Fruit fly (Drosophila melanogaster) whole organism, embryonic: Measurements from ENCODE around the gene CG3625.

Source experiments
- ATbp ChIP-seq: fragments of 200-800 bp; sonication (Bioruptor generic); optimal IDR thresholded peaks from 2 replicates; lab custom pipeline; 2017; ENCODE audit warnings: missing biosample characterization, mild to moderate bottlenecking, missing genetic modification characterization, missing genetic modification reagents
- CG10209 ChIP-seq: fragments of 200-800 bp; sonication (Bioruptor generic); optimal IDR thresholded peaks from 3 replicates; lab custom pipeline; 2017; ENCODE audit warnings: missing biosample characterization, mild to moderate bottlenecking, missing genetic modification characterization, missing genetic modification reagents
- CG10565 ChIP-seq: fragments of 200-800 bp; sonication (Bioruptor generic); optimal IDR thresholded peaks from 3 replicates; lab custom pipeline; 2016; ENCODE audit warnings: missing biosample characterization, mild to moderate bottlenecking, missing genetic modification characterization
- CG10959 ChIP-seq: fragments of 200-800 bp; sonication (Bioruptor generic); IDR thresholded peaks from 2 replicates; pipeline ENCODE4 v1.3.6; 2022; ENCODE audit warnings: missing biosample characterization, missing genetic modification characterization
- CG14050 ChIP-seq: fragments of 200-800 bp; sonication (Bioruptor generic); IDR thresholded peaks from 3 replicates; pipeline ENCODE4 v1.3.6; 2022; ENCODE audit warnings: missing biosample characterization, missing genetic modification characterization
- CG17802 ChIP-seq: fragments of 200-800 bp; sonication (Bioruptor generic); optimal IDR thresholded peaks from 2 replicates; lab custom pipeline; 2018; ENCODE audit warnings: missing biosample characterization, mild to moderate bottlenecking, missing genetic modification characterization, moderate library complexity
- CG3065 ChIP-seq: fragments of 200-800 bp; sonication (Bioruptor generic); optimal IDR thresholded peaks from 2 replicates; lab custom pipeline; 2016; ENCODE audit warnings: missing biosample characterization, missing genetic modification characterization
- CG31441 ChIP-seq: fragments of 200-800 bp; sonication (Bioruptor generic); IDR thresholded peaks from 2 replicates; pipeline ENCODE4 v1.3.6; 2022; ENCODE audit warnings: missing biosample characterization, missing genetic modification characterization
- CG3163 ChIP-seq: fragments of 200-800 bp; sonication (Bioruptor generic); optimal IDR thresholded peaks from 3 replicates; lab custom pipeline; 2016; ENCODE audit warnings: missing biosample characterization, missing genetic modification characterization
- CG34376 ChIP-seq: fragments of 200-800 bp; sonication (Bioruptor generic); optimal IDR thresholded peaks from 2 replicates; lab custom pipeline; 2018; ENCODE audit warnings: missing biosample characterization, mild to moderate bottlenecking, missing genetic modification characterization
- CG3726 ChIP-seq: fragments of 200-800 bp; sonication (Bioruptor generic); IDR thresholded peaks from 3 replicates; pipeline ENCODE4, ENCODE4 v1.3.6; 2022; ENCODE audit warnings: missing biosample characterization, missing genetic modification characterization
- CG42726 ChIP-seq: fragments of 200-800 bp; sonication (Bioruptor generic); IDR thresholded peaks from 2 replicates; pipeline ENCODE4 v1.3.6; 2022; ENCODE audit warnings: missing biosample characterization, missing genetic modification characterization; ENCODE audit not compliant: partially characterized antibody
- CG4328 ChIP-seq: fragments of 200-800 bp; sonication (Bioruptor generic); optimal IDR thresholded peaks from 3 replicates; lab custom pipeline; 2017; ENCODE audit warnings: missing biosample characterization, missing genetic modification reagents, missing genetic modification characterization
- CG4617 ChIP-seq: fragments of 200-800 bp; sonication (Bioruptor generic); optimal IDR thresholded peaks from 3 replicates; lab custom pipeline; 2016; ENCODE audit warnings: missing biosample characterization, missing genetic modification characterization, borderline replicate concordance
- CG4707 ChIP-seq: fragments of 200-800 bp; sonication (Bioruptor generic); optimal IDR thresholded peaks from 2 replicates; lab custom pipeline; 2018; ENCODE audit warnings: missing biosample characterization, mild to moderate bottlenecking, missing genetic modification characterization, moderate library complexity
- CG7963 ChIP-seq: fragments of 200-800 bp; sonication (Bioruptor generic); IDR thresholded peaks from 3 replicates; pipeline ENCODE4 v1.3.6; 2022; ENCODE audit warnings: missing biosample characterization, missing genetic modification characterization; ENCODE audit not compliant: partially characterized antibody
- CG8359 ChIP-seq: fragments of 200-800 bp; sonication (Bioruptor generic); optimal IDR thresholded peaks from 2 replicates; lab custom pipeline; 2017; ENCODE audit warnings: missing biosample characterization, mild to moderate bottlenecking, missing genetic modification characterization, borderline replicate concordance
- CG9797 ChIP-seq: fragments of 200-800 bp; sonication (Bioruptor generic); optimal IDR thresholded peaks from 3 replicates; lab custom pipeline; 2018; ENCODE audit warnings: missing biosample characterization, mild to moderate bottlenecking, missing genetic modification characterization
- CTCF ChIP-seq: fragments of 200-800 bp; sonication (Bioruptor generic); optimal IDR thresholded peaks from 2 replicates; lab custom pipeline; 2017; ENCODE audit warnings: missing biosample characterization, mild to moderate bottlenecking, missing genetic modification characterization, moderate library complexity
- D19B ChIP-seq: fragments of 200-800 bp; sonication (Bioruptor generic); optimal IDR thresholded peaks from 2 replicates; lab custom pipeline; 2017; ENCODE audit warnings: missing biosample characterization, mild to moderate bottlenecking, missing genetic modification characterization
- Dfd ChIP-seq, 2 experiments: fragments of >200 bp; optimal IDR thresholded peaks; 2 replicates each; lab custom pipeline; 2017; ENCODE audit warnings: missing biosample characterization in 2 of 2, missing genetic modification characterization in 2 of 2
- Dip3 ChIP-seq: fragments of 200-800 bp; sonication (Bioruptor generic); optimal IDR thresholded peaks from 3 replicates; lab custom pipeline; 2016; ENCODE audit warnings: missing biosample characterization, missing genetic modification characterization
- Fer2 ChIP-seq: fragments of 200-800 bp; sonication (Bioruptor generic); optimal IDR thresholded peaks from 2 replicates; lab custom pipeline; 2018; ENCODE audit warnings: missing biosample characterization, mild to moderate bottlenecking, missing genetic modification characterization, moderate library complexity
- GATAe ChIP-seq: fragments of 200-800 bp; sonication (Bioruptor generic); conservative IDR thresholded peaks from 2 replicates; pipeline ENCODE4 v1.3.6; 2022; ENCODE audit warnings: missing biosample characterization, missing genetic modification characterization
- Jarid2 ChIP-seq: fragments of 200-800 bp; sonication (Bioruptor generic); optimal IDR thresholded peaks from 3 replicates; lab custom pipeline; 2017; ENCODE audit warnings: mild to moderate bottlenecking, missing biosample characterization, missing genetic modification reagents, missing genetic modification characterization
- MESR4 ChIP-seq: fragments of 200-800 bp; sonication (Bioruptor generic); optimal IDR thresholded peaks from 2 replicates; lab custom pipeline; 2018; ENCODE audit warnings: missing biosample characterization, mild to moderate bottlenecking, missing genetic modification characterization, moderate library complexity
- NfI ChIP-seq: fragments of 200-800 bp; sonication (Bioruptor generic); optimal IDR thresholded peaks from 3 replicates; lab custom pipeline; 2018; ENCODE audit warnings: missing biosample characterization, mild to moderate bottlenecking, missing genetic modification characterization, moderate library complexity
- Oli ChIP-seq: fragments of 200-800 bp; sonication (Bioruptor generic); optimal IDR thresholded peaks from 2 replicates; lab custom pipeline; 2018; ENCODE audit warnings: missing biosample characterization, mild to moderate bottlenecking, missing genetic modification characterization, moderate library complexity
- Spps ChIP-seq: fragments of 200-800 bp; sonication (Bioruptor generic); optimal IDR thresholded peaks from 2 replicates; lab custom pipeline; 2018; ENCODE audit warnings: missing biosample characterization, mild to moderate bottlenecking, missing genetic modification characterization
- Sry-β ChIP-seq: fragments of 200-800 bp; sonication (Bioruptor generic); optimal IDR thresholded peaks from 2 replicates; lab custom pipeline; 2018; ENCODE audit warnings: missing biosample characterization, mild to moderate bottlenecking, missing genetic modification characterization, moderate library complexity
- YL-1 ChIP-seq: fragments of 200-800 bp; sonication (Bioruptor generic); optimal IDR thresholded peaks from 3 replicates; lab custom pipeline; 2017; ENCODE audit warnings: missing biosample characterization, mild to moderate bottlenecking, missing genetic modification characterization
- br ChIP-seq: fragments of >200 bp; optimal IDR thresholded peaks from 2 replicates; lab custom pipeline; 2017
- croc ChIP-seq: fragments of 200-800 bp; sonication (Bioruptor generic); conservative IDR thresholded peaks from 3 replicates; pipeline ENCODE4 v1.3.6; 2022; ENCODE audit warnings: missing biosample characterization, missing genetic modification characterization
- cwo ChIP-seq: fragments of 200-800 bp; sonication (Bioruptor generic); optimal IDR thresholded peaks from 3 replicates; lab custom pipeline; 2017; ENCODE audit warnings: missing biosample characterization, missing genetic modification characterization, mild to moderate bottlenecking, moderate library complexity, missing genetic modification reagents
- esg ChIP-seq: fragments of 200-800 bp; sonication (Bioruptor generic); conservative IDR thresholded peaks from 2 replicates; pipeline ENCODE4 v1.3.6; 2022; ENCODE audit warnings: missing biosample characterization, missing genetic modification characterization
- exex ChIP-seq: fragments of 200-800 bp; sonication (Bioruptor generic); optimal IDR thresholded peaks from 4 replicates; lab custom pipeline; 2018; ENCODE audit warnings: missing biosample characterization, mild to moderate bottlenecking, missing genetic modification characterization, moderate library complexity
- klu ChIP-seq: fragments of 200-800 bp; sonication (Bioruptor generic); IDR thresholded peaks from 2 replicates; pipeline ENCODE4 v1.3.6; 2022; ENCODE audit warnings: missing biosample characterization, missing genetic modification characterization
- p53 ChIP-seq: fragments of 200-800 bp; sonication (Bioruptor generic); optimal IDR thresholded peaks from 2 replicates; lab custom pipeline; 2016; ENCODE audit warnings: missing biosample characterization, missing genetic modification characterization
- pan ChIP-seq, 4 experiments: fragments of >200 bp in 3 of 4; fragments of 200-800 bp in 1 of 4; sonication (Bioruptor generic) in 1 of 4; optimal IDR thresholded peaks in 3 of 4; IDR thresholded peaks in 1 of 4; 2 replicates each; pipeline versions ENCODE4 v1.3.6 to Lab custom; 2017 to 2022; ENCODE audit warnings: missing biosample characterization in 2 of 4, missing genetic modification characterization in 2 of 4, mixed read lengths in 1 of 4
- sc ChIP-seq, 3 experiments: fragments of >200 bp in 2 of 3; fragments of 200-800 bp in 1 of 3; sonication (Bioruptor generic) in 1 of 3; optimal IDR thresholded peaks; 2 replicates in 2 of 3; 3 replicates in 1 of 3; lab custom pipeline; 2017; ENCODE audit warnings: mild to moderate bottlenecking in 1 of 3, missing biosample characterization in 1 of 3, missing genetic modification characterization in 1 of 3, missing genetic modification reagents in 1 of 3
- schlank ChIP-seq: fragments of 200-800 bp; sonication (Bioruptor generic); optimal IDR thresholded peaks from 2 replicates; lab custom pipeline; 2018; ENCODE audit warnings: missing biosample characterization, mild to moderate bottlenecking, missing genetic modification characterization
- sd ChIP-seq: fragments of 200-800 bp; sonication (Bioruptor generic); optimal IDR thresholded peaks from 3 replicates; lab custom pipeline; 2018; ENCODE audit warnings: missing biosample characterization, mild to moderate bottlenecking, missing genetic modification characterization, moderate library complexity
- sug ChIP-seq: fragments of 200-800 bp; optimal IDR thresholded peaks from 2 replicates; lab custom pipeline; 2019; ENCODE audit warnings: missing biosample characterization, mild to moderate bottlenecking, missing genetic modification characterization, moderate library complexity
- tin ChIP-seq: fragments of 200-800 bp; sonication (Bioruptor generic); optimal IDR thresholded peaks from 3 replicates; lab custom pipeline; 2016; ENCODE audit warnings: missing biosample characterization, missing genetic modification characterization
- tll ChIP-seq, 2 experiments: fragments of 200-800 bp in 1 of 2; fragments of >200 bp in 1 of 2; sonication (Bioruptor generic) in 1 of 2; optimal IDR thresholded peaks; 2 replicates each; lab custom pipeline; 2017 to 2019; ENCODE audit warnings: missing biosample characterization in 2 of 2, missing genetic modification characterization in 2 of 2, mild to moderate bottlenecking in 1 of 2, moderate library complexity in 1 of 2
- tna ChIP-seq: fragments of 200-800 bp; sonication (Bioruptor generic); IDR thresholded peaks from 2 replicates; pipeline ENCODE4 v1.3.6; 2022; ENCODE audit warnings: missing biosample characterization, missing genetic modification characterization; ENCODE audit not compliant: partially characterized antibody
- ttk ChIP-seq: fragments of 200-800 bp; sonication (Bioruptor generic); IDR thresholded peaks from 2 replicates; pipeline ENCODE4 v2.1.2; 2022; ENCODE audit warnings: missing biosample characterization, missing genetic modification characterization

CG3625 gene

DNA sequence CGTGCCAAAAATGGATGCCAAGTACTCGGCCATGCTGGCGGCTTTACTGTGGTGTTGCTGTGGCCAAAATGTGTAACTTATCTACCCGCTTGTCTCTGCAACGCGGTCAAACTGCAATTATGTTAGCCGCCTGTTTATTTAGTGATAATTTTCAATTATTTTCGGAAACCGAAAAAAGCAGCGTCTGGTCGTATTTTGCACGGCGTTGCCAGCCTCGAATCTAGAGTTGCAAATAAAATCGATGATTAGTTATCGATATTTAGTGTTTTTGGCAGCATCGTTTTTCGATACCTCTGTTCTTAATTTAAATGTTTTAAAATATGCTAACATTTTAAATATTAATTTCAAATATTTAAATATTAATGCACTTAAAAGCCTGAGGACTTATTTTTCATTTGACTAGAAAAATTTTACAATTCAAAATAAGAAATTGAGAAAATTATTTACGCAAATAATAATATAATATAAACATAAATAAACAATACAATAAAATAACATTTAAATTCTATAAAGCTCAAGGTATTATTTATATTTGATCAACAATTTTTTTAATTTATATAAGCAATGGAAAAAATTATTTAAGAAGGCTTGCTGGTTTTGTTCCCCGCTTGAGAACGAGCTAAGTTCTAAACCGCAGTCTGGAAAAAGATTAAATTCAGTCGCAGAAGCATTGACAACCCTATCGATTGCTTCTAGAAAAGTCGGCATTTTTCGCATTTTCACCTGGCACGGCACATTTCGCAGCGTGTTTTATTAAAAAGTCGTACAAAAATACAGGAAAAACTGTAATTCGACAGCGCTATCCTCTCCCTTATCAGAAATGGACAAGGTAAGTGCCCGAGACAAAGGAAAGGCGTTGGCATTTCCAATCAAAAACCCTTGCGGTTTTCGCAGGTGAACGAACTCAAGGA is 3.1 kb upstream of the CG3625 start, which contains the start of the genes U2af38 and Stip1 (continued):
- TF ChIP-seq CG8359 (GFP tag; lab: Kevin White, UChicago) = no peak
- TF ChIP-seq tna = no peak
- TF ChIP-seq GATAe (GFP tag; lab: Robert Waterston, UW) = no peak
- TF ChIP-seq cwo = no peak
- TF ChIP-seq Dip3 (GFP tag; lab: Kevin White, UChicago) = no peak
- no peak for TF ChIP-seq CG3726 (GFP tag; lab: Robert Waterston, UW)
- TF ChIP-seq sc (optimal IDR thresholded peaks at IDR 0.05; lab: Kevin White, UChicago) = no peak
- no peak for TF ChIP-seq sc (GFP tag; optimal IDR thresholded peaks at IDR 0.05; lab: Kevin White, UChicago)
- TF ChIP-seq Sry-β (GFP tag; lab: Kevin White, UChicago) = no peak
- no peak for TF ChIP-seq Spps (tag; lab: Kevin White, UChicago)
- TF ChIP-seq p53 (GFP tag; lab: Kevin White, UChicago) = no peak
- TF ChIP-seq schlank (tag; lab: Kevin White, UChicago) = no peak
- no peak for TF ChIP-seq CG17802 (tag; lab: Kevin White, UChicago)
- no peak for TF ChIP-seq CG10959 (GFP tag; lab: Robert Waterston, UW)
- TF ChIP-seq ATbp (GFP tag; lab: Kevin White, UChicago) = no peak
- peak; percentile 43; the same call in 1 of the 2 replicates for TF ChIP-seq CG31441 (GFP tag; lab: Robert Waterston, UW)
- no peak for TF ChIP-seq CG3065 (GFP tag; lab: Kevin White, UChicago)
- no peak for TF ChIP-seq pan (optimal IDR thresholded peaks at IDR 0.05; lab: Kevin White, UChicago)
- TF ChIP-seq pan (GFP tag; optimal IDR thresholded peaks at IDR 0.05 in 1 of 2, IDR thresholded peaks at IDR 0.05 in 1 of 2) = no peak
- TF ChIP-seq exex (tag; lab: Kevin White, UChicago) = no peak
- no peak for TF ChIP-seq tll (GFP tag; optimal IDR thresholded peaks at IDR 0.05; lab: Kevin White, UChicago)
- TF ChIP-seq CG4328 = peak; percentile 24
- no peak for TF ChIP-seq esg
- no peak for TF ChIP-seq ttk (GFP tag; lab: Robert Waterston, UW)
- peak; percentile 42 for TF ChIP-seq sug
- TF ChIP-seq CG42726 (GFP tag; lab: Robert Waterston, UW) = 0 out of 2 replicates have a peak, but pooled peaks have one; percentile 16
- TF ChIP-seq Dfd (GFP tag; optimal IDR thresholded peaks at IDR 0.05; lab: Kevin White, UChicago) = no peak
- TF ChIP-seq MESR4 = peak; percentile 80
- peak; percentile 54 for TF ChIP-seq CTCF (GFP tag; lab: Kevin White, UChicago)
- no peak; the same call in 2 of the 3 replicates for TF ChIP-seq CG7963
- TF ChIP-seq CG4617 (GFP tag; lab: Kevin White, UChicago) = peak; percentile 51
- TF ChIP-seq sd = peak; percentile 59
- TF ChIP-seq D19B (GFP tag; lab: Kevin White, UChicago) = no peak
- no peak for TF ChIP-seq br (lab: Kevin White, UChicago)
- TF ChIP-seq NfI (GFP tag; lab: Kevin White, UChicago) = no peak
- TF ChIP-seq CG4707 (GFP tag; lab: Kevin White, UChicago) = no peak
- no peak for TF ChIP-seq CG14050 (GFP tag; lab: Robert Waterston, UW)
- no peak for TF ChIP-seq CG10565 (GFP tag; lab: Kevin White, UChicago)
- TF ChIP-seq YL-1 (GFP tag; lab: Kevin White, UChicago) = peak; percentile 84
- TF ChIP-seq Fer2 (tag; lab: Kevin White, UChicago) = peak; percentile 11
- TF ChIP-seq klu (GFP tag; lab: Robert Waterston, UW) = no peak
- TF ChIP-seq CG10209 (GFP tag; lab: Kevin White, UChicago) = no peak
- TF ChIP-seq CG9797 = peak; percentile 38
- no peak for TF ChIP-seq CG3163 (GFP tag; lab: Kevin White, UChicago)
- no peak for TF ChIP-seq Jarid2
- TF ChIP-seq tin = peak; percentile 31
- no peak for TF ChIP-seq Oli
- TF ChIP-seq CG34376 (GFP tag; lab: Kevin White, UChicago) = peak; percentile 34
- TF ChIP-seq croc (GFP tag; lab: Robert Waterston, UW) = no peak
